Fruit fly (Drosophila melanogaster) whole organism, embryonic: Measurements from ENCODE around the gene Gr98c.
A peak's percentile ranks its signal among the peaks of the same experiment; 100 is the strongest.

ENCODE experiments used
- Bteb2 ChIP-seq: fragments of 200-800 bp; sonication (Bioruptor generic); optimal IDR thresholded peaks from 2 replicates; lab custom pipeline; 2016; ENCODE audit warnings: missing biosample characterization, missing genetic modification characterization
- CG10462 ChIP-seq: fragments of 200-800 bp; sonication (Bioruptor generic); optimal IDR thresholded peaks from 2 replicates; lab custom pipeline; 2016; ENCODE audit warnings: missing biosample characterization, missing genetic modification characterization
- CG11085 ChIP-seq: fragments of 200-800 bp; sonication (Bioruptor generic); IDR thresholded peaks from 2 replicates; pipeline ENCODE4 v1.3.6; 2022; ENCODE audit warnings: missing biosample characterization, missing genetic modification characterization
- CG11093 ChIP-seq: fragments of 200-800 bp; sonication (Bioruptor generic); IDR thresholded peaks from 3 replicates; pipeline ENCODE4 v1.3.6; 2022; ENCODE audit warnings: missing biosample characterization, missing genetic modification characterization
- CG11696 ChIP-seq: fragments of 200-800 bp; sonication (Bioruptor generic); IDR thresholded peaks from 2 replicates; pipeline ENCODE4 v1.3.6; 2022; ENCODE audit warnings: missing biosample characterization, missing genetic modification characterization
- CG13123 ChIP-seq: fragments of 200-800 bp; sonication (Bioruptor generic); optimal IDR thresholded peaks from 2 replicates; lab custom pipeline; 2016; ENCODE audit warnings: missing biosample characterization, missing genetic modification characterization
- CG13624 ChIP-seq: fragments of 200-800 bp; sonication (Bioruptor generic); optimal IDR thresholded peaks from 2 replicates; lab custom pipeline; 2016; ENCODE audit warnings: missing biosample characterization, missing genetic modification characterization
- CG14710 ChIP-seq: fragments of 200-800 bp; sonication (Bioruptor generic); optimal IDR thresholded peaks from 3 replicates; lab custom pipeline; 2019; ENCODE audit warnings: missing biosample characterization, mild to moderate bottlenecking, missing genetic modification characterization, moderate library complexity
- CG31224 ChIP-seq: fragments of 200-800 bp; sonication (Bioruptor generic); IDR thresholded peaks from 2 replicates; pipeline ENCODE4 v1.3.6; 2022; ENCODE audit warnings: missing biosample characterization, missing genetic modification characterization
- CG32767 ChIP-seq: fragments of 200-800 bp; sonication (Bioruptor generic); IDR thresholded peaks from 2 replicates; pipeline ENCODE4 v1.3.6; 2022; ENCODE audit warnings: missing biosample characterization, missing genetic modification characterization
- CG3407 ChIP-seq: fragments of 200-800 bp; sonication (Bioruptor generic); optimal IDR thresholded peaks from 2 replicates; lab custom pipeline; 2018; ENCODE audit warnings: missing biosample characterization, mild to moderate bottlenecking, missing genetic modification characterization
- CG43689 ChIP-seq: fragments of 200-800 bp; sonication (Bioruptor generic); IDR thresholded peaks from 2 replicates; pipeline ENCODE4 v1.3.6; 2022; ENCODE audit warnings: missing biosample characterization, missing genetic modification characterization
- CG8281 ChIP-seq: fragments of 200-800 bp; sonication (Bioruptor generic); optimal IDR thresholded peaks from 2 replicates; lab custom pipeline; 2018; ENCODE audit warnings: missing biosample characterization, mild to moderate bottlenecking, missing genetic modification characterization, moderate library complexity
- CG8290 ChIP-seq, 3 experiments: fragments of 200-800 bp; sonication (Bioruptor generic); optimal IDR thresholded peaks; 2 replicates each; lab custom pipeline; 2016 to 2019; ENCODE audit warnings: missing biosample characterization in 3 of 3, missing genetic modification characterization in 3 of 3, mild to moderate bottlenecking in 2 of 3, moderate library complexity in 1 of 3
- CG9727 ChIP-seq: fragments of 200-800 bp; sonication (Bioruptor generic); optimal IDR thresholded peaks from 3 replicates; lab custom pipeline; 2017; ENCODE audit warnings: missing biosample characterization, mild to moderate bottlenecking, missing genetic modification characterization
- Camta ChIP-seq: fragments of 200-800 bp; sonication (Bioruptor generic); optimal IDR thresholded peaks from 2 replicates; lab custom pipeline; 2016; ENCODE audit warnings: missing biosample characterization, missing genetic modification characterization
- Dbx ChIP-seq: fragments of 200-800 bp; sonication (Bioruptor generic); IDR thresholded peaks from 3 replicates; pipeline ENCODE4 v1.3.6; 2022; ENCODE audit warnings: missing biosample characterization, missing genetic modification characterization
- Ets65A ChIP-seq: fragments of 200-800 bp; sonication (Bioruptor generic); peaks from one replicate; lab custom pipeline; 2016; ENCODE audit warnings: missing biosample characterization, missing genetic modification characterization
- H2.0 ChIP-seq: fragments of 200-800 bp; sonication (Bioruptor generic); IDR thresholded peaks from 2 replicates; pipeline ENCODE4 v1.3.6; 2022; ENCODE audit warnings: missing biosample characterization, missing genetic modification characterization
- HLHmδ ChIP-seq: fragments of 200-800 bp; sonication (Bioruptor generic); optimal IDR thresholded peaks from 2 replicates; lab custom pipeline; 2018; ENCODE audit warnings: missing biosample characterization, mild to moderate bottlenecking, missing genetic modification characterization, moderate library complexity
- Hmr ChIP-seq: fragments of 200-800 bp; sonication (Bioruptor generic); optimal IDR thresholded peaks from 3 replicates; lab custom pipeline; 2017; ENCODE audit warnings: mild to moderate bottlenecking, missing biosample characterization, missing genetic modification reagents, missing genetic modification characterization
- Hr3 ChIP-seq: fragments of 200-800 bp; sonication (Bioruptor generic); optimal IDR thresholded peaks from 3 replicates; lab custom pipeline; 2016; ENCODE audit warnings: missing biosample characterization, missing genetic modification characterization
- Lim3 ChIP-seq: fragments of 200-800 bp; sonication (Bioruptor generic); IDR thresholded peaks from 2 replicates; pipeline ENCODE4 v1.3.6; 2022; ENCODE audit warnings: missing biosample characterization, missing genetic modification characterization
- Meics ChIP-seq: fragments of 200-800 bp; sonication (Bioruptor generic); optimal IDR thresholded peaks from 2 replicates; lab custom pipeline; 2017; ENCODE audit warnings: missing biosample characterization, mild to moderate bottlenecking, missing genetic modification characterization
- NK7.1 ChIP-seq: fragments of 200-800 bp; sonication (Bioruptor generic); optimal IDR thresholded peaks from 3 replicates; lab custom pipeline; 2016; ENCODE audit warnings: missing biosample characterization, missing genetic modification characterization
- Oli ChIP-seq: fragments of 200-800 bp; sonication (Bioruptor generic); optimal IDR thresholded peaks from 2 replicates; lab custom pipeline; 2018; ENCODE audit warnings: missing biosample characterization, mild to moderate bottlenecking, missing genetic modification characterization, moderate library complexity
- Rfx ChIP-seq: fragments of 200-800 bp; sonication (Bioruptor generic); IDR thresholded peaks from 2 replicates; pipeline ENCODE4 v1.3.6; 2022; ENCODE audit warnings: missing biosample characterization, missing genetic modification characterization
- Ssrp ChIP-seq: fragments of 200-800 bp; sonication (Bioruptor generic); optimal IDR thresholded peaks from 2 replicates; lab custom pipeline; 2018; ENCODE audit warnings: missing biosample characterization, mild to moderate bottlenecking, missing genetic modification characterization, moderate library complexity
- btn ChIP-seq: fragments of 200-800 bp; sonication (Bioruptor generic); optimal IDR thresholded peaks from 2 replicates; lab custom pipeline; 2016; ENCODE audit warnings: missing biosample characterization, missing genetic modification characterization
- croc ChIP-seq: fragments of 200-800 bp; sonication (Bioruptor generic); conservative IDR thresholded peaks from 3 replicates; pipeline ENCODE4 v1.3.6; 2022; ENCODE audit warnings: missing biosample characterization, missing genetic modification characterization
- danr ChIP-seq: fragments of 200-800 bp; sonication (Bioruptor generic); IDR thresholded peaks from 2 replicates; pipeline ENCODE4 v1.3.6; 2022; ENCODE audit warnings: missing biosample characterization, missing genetic modification characterization
- grau ChIP-seq: fragments of 200-800 bp; optimal IDR thresholded peaks from 3 replicates; lab custom pipeline; 2019; ENCODE audit warnings: missing biosample characterization, mild to moderate bottlenecking, missing genetic modification characterization, moderate library complexity
- lab ChIP-seq: fragments of 200-800 bp; sonication (Bioruptor generic); optimal IDR thresholded peaks from 3 replicates; lab custom pipeline; 2017; ENCODE audit warnings: missing biosample characterization, missing genetic modification characterization, mild to moderate bottlenecking, moderate library complexity, missing genetic modification reagents
- pb ChIP-seq: fragments of 200-800 bp; sonication (Bioruptor generic); optimal IDR thresholded peaks from 3 replicates; lab custom pipeline; 2016; ENCODE audit warnings: missing biosample characterization, missing genetic modification characterization
- sisA ChIP-seq: fragments of 200-800 bp; sonication (Bioruptor generic); IDR thresholded peaks from 2 replicates; pipeline ENCODE4 v1.3.6; 2022; ENCODE audit warnings: missing biosample characterization, missing genetic modification characterization
- zf30C ChIP-seq: fragments of 200-800 bp; sonication (Bioruptor generic); optimal IDR thresholded peaks from 3 replicates; lab custom pipeline; 2018; ENCODE audit warnings: missing biosample characterization, mild to moderate bottlenecking, missing genetic modification characterization

Gene Gr98c

DNA sequence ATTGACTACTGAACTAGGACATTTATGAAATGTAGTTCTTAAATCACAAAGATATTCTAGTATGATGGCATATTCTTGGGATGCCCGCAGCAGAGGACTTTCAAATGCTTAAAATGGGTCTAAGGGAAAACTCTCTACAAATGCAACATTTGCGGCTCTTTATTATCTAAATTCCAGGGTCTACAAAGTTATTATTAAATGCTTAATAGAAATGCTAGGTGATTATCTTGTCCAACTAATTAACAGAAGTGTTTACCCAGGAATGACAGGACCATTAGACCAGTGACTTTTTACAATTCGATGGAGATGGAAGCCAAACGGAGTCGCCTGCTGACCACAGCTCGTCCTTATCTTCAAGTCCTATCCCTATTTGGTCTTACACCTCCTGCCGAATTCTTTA, at the start of gene Gr98c:
Gr98c (plus strand) TSS at position 301 of the 400 bp plus-strand sequence.
- TF ChIP-seq pb (GFP tag; lab: Kevin White, UChicago), result no peak
- no peak for TF ChIP-seq CG11085 (GFP tag; lab: Robert Waterston, UW)
- TF ChIP-seq HLHmδ, result no peak
- no peak for TF ChIP-seq H2.0
- TF ChIP-seq CG9727 (GFP tag; lab: Kevin White, UChicago), result no peak
- TF ChIP-seq btn, result no peak
- TF ChIP-seq Lim3 (GFP tag; lab: Robert Waterston, UW), result no peak
- no peak for TF ChIP-seq CG14710 (tag; lab: Kevin White, UChicago)
- TF ChIP-seq danr (GFP tag; lab: Robert Waterston, UW), result no peak
- no peak for TF ChIP-seq Dbx
- no peak for TF ChIP-seq CG11696 (GFP tag; lab: Robert Waterston, UW)
- TF ChIP-seq Oli (tag; lab: Kevin White, UChicago), result no peak
- TF ChIP-seq Hr3 (GFP tag; lab: Kevin White, UChicago), result no peak
- TF ChIP-seq grau, result no peak
- no peak for TF ChIP-seq sisA
- no peak for TF ChIP-seq CG13123 (GFP tag; lab: Kevin White, UChicago)
- no peak for TF ChIP-seq zf30C

DNA sequence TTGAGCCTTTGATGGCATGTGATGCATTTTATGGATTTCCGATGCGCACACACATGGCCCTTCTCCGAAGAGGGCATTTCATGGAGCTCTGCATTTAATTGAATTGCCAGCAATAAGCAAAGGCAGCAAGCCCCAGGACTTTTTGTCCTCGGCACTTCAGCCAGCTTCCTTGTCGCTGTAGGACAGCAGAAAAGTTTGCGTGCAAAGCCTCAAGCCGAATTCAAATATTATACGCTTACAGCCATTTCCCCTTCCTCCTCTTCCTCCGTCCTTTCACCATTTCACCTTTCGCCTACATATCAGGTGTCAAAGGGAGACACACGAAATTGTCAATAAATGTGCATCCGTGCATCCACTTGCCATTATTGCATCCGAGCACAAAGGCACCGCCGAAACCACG, 46.6 kb upstream of the Gr98c start:
- TF ChIP-seq Ets65A (GFP tag; lab: Kevin White, UChicago), result peak; percentile 90
- TF ChIP-seq NK7.1 (GFP tag; lab: Kevin White, UChicago), result no peak

DNA sequence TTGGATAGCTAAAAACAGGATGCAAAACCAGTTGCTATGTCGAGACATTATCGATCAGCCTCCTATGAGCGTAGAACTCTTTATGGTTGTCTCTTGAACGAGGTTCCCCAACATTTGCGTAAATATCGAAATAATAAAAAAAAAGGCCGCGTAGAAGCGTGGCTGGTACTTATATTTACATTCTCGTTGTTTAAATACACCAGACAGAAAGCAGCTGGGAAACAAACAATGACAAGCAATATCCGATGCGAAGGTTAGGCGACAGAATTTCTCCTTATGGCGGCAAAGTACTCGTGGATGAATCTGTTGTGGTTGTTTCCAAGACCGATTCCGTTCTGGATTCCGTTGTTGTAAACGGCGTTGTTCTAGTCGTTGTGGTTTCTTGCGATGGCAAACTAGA, 42.3 kb upstream of the Gr98c start, which contains the start of gene CG43139:
CG43139 (minus strand) TSS at position 88 of the 400 bp plus-strand sequence.
- TF ChIP-seq CG32767 (GFP tag; lab: Robert Waterston, UW) (no peak), lab (GFP tag; lab: Kevin White, UChicago) (peak; percentile 7), Hmr (GFP tag; lab: Kevin White, UChicago) (peak; percentile 18), Rfx (GFP tag; lab: Robert Waterston, UW) (0 out of 2 replicates have a peak, but pooled peaks have one; percentile 14)

DNA sequence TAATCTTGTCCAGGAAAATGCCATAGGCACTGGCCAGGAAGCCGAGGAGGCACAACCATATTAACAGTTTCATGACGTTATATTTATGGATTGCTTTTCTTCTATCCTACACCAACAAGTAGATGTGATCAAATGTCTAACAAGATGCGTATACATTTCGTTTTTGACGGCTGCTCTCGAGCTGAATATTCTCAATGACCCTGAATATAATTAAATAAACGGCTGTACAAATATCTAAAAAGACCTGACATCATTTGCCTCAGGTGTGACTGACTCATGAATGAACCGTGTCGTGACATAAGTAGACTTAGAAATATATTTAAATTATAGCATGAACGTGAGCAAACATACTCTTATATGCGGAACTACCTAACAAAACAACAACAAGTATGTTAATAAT, 41.4 kb upstream of the Gr98c start, which contains the start of gene CG5402:
CG5402 (minus strand) TSS at position 101 of the 400 bp plus-strand sequence.
- TF ChIP-seq pb (GFP tag; lab: Kevin White, UChicago), result no peak
- TF ChIP-seq CG3407, result no peak
- TF ChIP-seq Camta (GFP tag; lab: Kevin White, UChicago), result no peak
- no peak for TF ChIP-seq sisA
- TF ChIP-seq croc (GFP tag; lab: Robert Waterston, UW), result no peak
- no peak for TF ChIP-seq Meics
- TF ChIP-seq CG8290 (GFP tag; optimal IDR thresholded peaks at IDR 0.05; lab: Kevin White, UChicago), result no peak
- no peak for TF ChIP-seq CG8290 (tag; optimal IDR thresholded peaks at IDR 0.05; lab: Kevin White, UChicago)
- no peak for TF ChIP-seq CG10462 (GFP tag; lab: Kevin White, UChicago)
- TF ChIP-seq CG13624 (GFP tag; lab: Kevin White, UChicago), result no peak
- no peak for TF ChIP-seq CG8281
- no peak for TF ChIP-seq Ssrp
- no peak for TF ChIP-seq CG11093 (GFP tag; lab: Robert Waterston, UW)
- TF ChIP-seq CG43689, result no peak
- TF ChIP-seq CG31224, result no peak
- TF ChIP-seq zf30C, result no peak
- TF ChIP-seq Bteb2 (GFP tag; lab: Kevin White, UChicago), result no peak
